Worm (Caenorhabditis elegans) whole organism, late embryonic: Measurements from ENCODE around the gene C08F8.15.
"Not testable (repeated sequence)": the region's sequence is repeated elsewhere in the genome, so short reads cannot be mapped to it uniquely, and the experiment has no call there.

Source experiments
- F13H6.1 ChIP-seq: sonication (generic microtip); optimal IDR thresholded peaks from 2 replicates; lab custom pipeline; 2016; ENCODE audit warnings: missing genetic modification characterization, missing compliant biosample characterization
- elt-2 ChIP-seq: sonication (generic microtip); optimal IDR thresholded peaks from 2 replicates; lab custom pipeline; 2016; ENCODE audit warnings: missing genetic modification reagents, missing genetic modification characterization, missing compliant biosample characterization
- nhr-232 ChIP-seq: sonication (generic microtip); optimal IDR thresholded peaks from 2 replicates; lab custom pipeline; 2016; ENCODE audit warnings: missing genetic modification characterization, missing compliant biosample characterization
- pqm-1 ChIP-seq: sonication (generic microtip); optimal IDR thresholded peaks from 2 replicates; lab custom pipeline; 2016; ENCODE audit warnings: missing genetic modification characterization, missing compliant biosample characterization
- unc-42 ChIP-seq: sonication (generic microtip); optimal IDR thresholded peaks from 2 replicates; lab custom pipeline; 2016; ENCODE audit warnings: missing genotype, missing genetic modification characterization, missing compliant biosample characterization

ce11 chrIV:11179123-11179740 lies 18.6 kb upstream of the C08F8.15 start, which contains the start of gene cpt-2:
- not testable (repeated sequence) for TF ChIP-seq nhr-232, pqm-1
- TF ChIP-seq unc-42 (tag; lab: Kevin White, UChicago), result peak; percentile 54
- peak; percentile 43 for TF ChIP-seq elt-2 (tag; lab: Kevin White, UChicago)
- peak; percentile 29 for TF ChIP-seq F13H6.1 (tag; lab: Kevin White, UChicago)
